Worm (Caenorhabditis elegans) whole organism, late embryonic: Measurements from ENCODE around the gene fbxa-158.
"Not testable (repeated sequence)": the region's sequence is repeated elsewhere in the genome, so short reads cannot be mapped to it uniquely, and the experiment has no call there.

Source experiments
- C38D4.7 ChIP-seq: fragments of 200-800 bp; sonication (Bioruptor generic); optimal IDR thresholded peaks from 2 replicates; lab custom pipeline; 2018; ENCODE audit warnings: mild to moderate bottlenecking, missing genetic modification characterization, moderate library complexity, missing compliant biosample characterization
- F13H6.1 ChIP-seq: sonication (generic microtip); optimal IDR thresholded peaks from 2 replicates; lab custom pipeline; 2016; ENCODE audit warnings: missing genetic modification characterization, missing compliant biosample characterization
- T23F11.4 ChIP-seq: fragments of 200-800 bp; sonication (Bioruptor generic); optimal IDR thresholded peaks from 2 replicates; lab custom pipeline; 2018; ENCODE audit warnings: mild to moderate bottlenecking, missing genetic modification characterization, missing compliant biosample characterization
- ama-1 ChIP-seq: fragments of 150-350 bp; optimal IDR thresholded peaks from 2 replicates; lab custom pipeline; 2014
- ceh-18 ChIP-seq: sonication (generic microtip); optimal IDR thresholded peaks from 2 replicates; lab custom pipeline; 2016; ENCODE audit warnings: missing genetic modification characterization, missing compliant biosample characterization
- ceh-19 ChIP-seq: fragments of 200-800 bp; sonication (Bioruptor generic); optimal IDR thresholded peaks from 2 replicates; lab custom pipeline; 2018; ENCODE audit warnings: mild to moderate bottlenecking, missing genetic modification characterization, missing compliant biosample characterization
- ceh-2 ChIP-seq: sonication (generic microtip); optimal IDR thresholded peaks from 2 replicates; lab custom pipeline; 2016; ENCODE audit warnings: missing genotype, missing genetic modification characterization, missing compliant biosample characterization
- ceh-24 ChIP-seq: sonication (generic microtip); optimal IDR thresholded peaks from 2 replicates; lab custom pipeline; 2016; ENCODE audit warnings: mild to moderate bottlenecking, missing genetic modification characterization, missing compliant biosample characterization
- ceh-30 ChIP-seq: fragments of 150-350 bp; optimal IDR thresholded peaks from 2 replicates; lab custom pipeline; 2014; ENCODE audit warnings: missing biosample characterization, missing genetic modification characterization
- ceh-34 ChIP-seq: sonication (generic microtip); optimal IDR thresholded peaks from 2 replicates; lab custom pipeline; 2016; ENCODE audit warnings: mild to moderate bottlenecking, missing genetic modification characterization, missing compliant biosample characterization
- ceh-48 ChIP-seq: sonication (generic microtip); optimal IDR thresholded peaks from 2 replicates; lab custom pipeline; 2016; ENCODE audit warnings: missing genetic modification characterization, inconsistent platforms, missing compliant biosample characterization
- che-1 ChIP-seq: sonication (generic microtip); optimal IDR thresholded peaks from 2 replicates; lab custom pipeline; 2016; ENCODE audit warnings: mild to moderate bottlenecking, missing genetic modification characterization, missing compliant biosample characterization
- dmd-4 ChIP-seq: sonication (generic microtip); optimal IDR thresholded peaks from 2 replicates; lab custom pipeline; 2016; ENCODE audit warnings: borderline replicate concordance, missing genetic modification characterization, missing compliant biosample characterization
- elt-2 ChIP-seq: sonication (generic microtip); optimal IDR thresholded peaks from 2 replicates; lab custom pipeline; 2016; ENCODE audit warnings: missing genetic modification reagents, missing genetic modification characterization, missing compliant biosample characterization
- gmeb-2 ChIP-seq: sonication (generic microtip); optimal IDR thresholded peaks from 2 replicates; lab custom pipeline; 2016; ENCODE audit warnings: missing genetic modification characterization, inconsistent platforms, missing compliant biosample characterization
- hlh-13 ChIP-seq: fragments of 200-800 bp; sonication (Bioruptor generic); optimal IDR thresholded peaks from 2 replicates; lab custom pipeline; 2018; ENCODE audit warnings: mild to moderate bottlenecking, missing genetic modification characterization, missing compliant biosample characterization
- hlh-30 ChIP-seq: sonication (generic microtip); optimal IDR thresholded peaks from 2 replicates; lab custom pipeline; 2017; ENCODE audit warnings: antibody characterized with exemption, missing genetic modification characterization, missing compliant biosample characterization; ENCODE audit not compliant: insufficient read depth
- hlh-6 ChIP-seq: sonication (generic microtip); optimal IDR thresholded peaks from 2 replicates; lab custom pipeline; 2016; ENCODE audit warnings: missing genotype, missing genetic modification characterization, missing compliant biosample characterization
- lim-6 ChIP-seq: sonication (generic microtip); optimal IDR thresholded peaks from 2 replicates; lab custom pipeline; 2016; ENCODE audit warnings: missing genetic modification characterization, missing compliant biosample characterization
- nfya-1 ChIP-seq: sonication (generic microtip); optimal IDR thresholded peaks from 2 replicates; lab custom pipeline; 2017; ENCODE audit warnings: missing genetic modification characterization, mild to moderate bottlenecking, missing compliant biosample characterization, antibody characterized with exemption, moderate library complexity
- nhr-11 ChIP-seq: fragments of 150-350 bp; optimal IDR thresholded peaks from 2 replicates; lab custom pipeline; 2014; ENCODE audit warnings: missing biosample characterization, missing genetic modification characterization
- odd-2 ChIP-seq: sonication (generic microtip); optimal IDR thresholded peaks from 2 replicates; lab custom pipeline; 2017; ENCODE audit warnings: antibody characterized with exemption, mild to moderate bottlenecking, missing genetic modification characterization, missing compliant biosample characterization
- pat-9 ChIP-seq: fragments of 200-800 bp; sonication (Bioruptor generic); optimal IDR thresholded peaks from 2 replicates; lab custom pipeline; 2018; ENCODE audit warnings: mild to moderate bottlenecking, missing genetic modification characterization, moderate library complexity, missing compliant biosample characterization
- pax-1 ChIP-seq: fragments of 150-350 bp; optimal IDR thresholded peaks from 2 replicates; lab custom pipeline; 2014; ENCODE audit warnings: missing biosample characterization, missing genetic modification characterization
- pha-2 ChIP-seq: sonication (generic microtip); optimal IDR thresholded peaks from 2 replicates; lab custom pipeline; 2017; ENCODE audit warnings: mild to moderate bottlenecking, missing genetic modification characterization, missing compliant biosample characterization
- pha-4 ChIP-seq: fragments of 150-350 bp; optimal IDR thresholded peaks from 2 replicates; lab custom pipeline; 2018; ENCODE audit warnings: missing biosample characterization, missing genetic modification reagents, missing genetic modification characterization
- pqm-1 ChIP-seq: sonication (generic microtip); optimal IDR thresholded peaks from 2 replicates; lab custom pipeline; 2016; ENCODE audit warnings: missing genetic modification characterization, missing compliant biosample characterization
- ref-2 ChIP-seq: sonication (generic microtip); optimal IDR thresholded peaks from 2 replicates; lab custom pipeline; 2016; ENCODE audit warnings: missing genetic modification characterization, missing compliant biosample characterization
- sox-4 ChIP-seq: sonication (generic microtip); optimal IDR thresholded peaks from 2 replicates; lab custom pipeline; 2017; ENCODE audit warnings: mild to moderate bottlenecking, missing genetic modification characterization, inconsistent platforms, missing compliant biosample characterization
- tbx-2 ChIP-seq: sonication (generic microtip); optimal IDR thresholded peaks from 2 replicates; lab custom pipeline; 2016; ENCODE audit warnings: missing genetic modification characterization, missing compliant biosample characterization
- tbx-7 ChIP-seq: sonication (generic microtip); optimal IDR thresholded peaks from 2 replicates; lab custom pipeline; 2016; ENCODE audit warnings: missing genotype, missing genetic modification characterization, missing compliant biosample characterization
- ttx-3 ChIP-seq: sonication (generic microtip); optimal IDR thresholded peaks from 2 replicates; lab custom pipeline; 2016; ENCODE audit warnings: missing genetic modification reagents, missing genetic modification characterization, missing compliant biosample characterization
- zip-5 ChIP-seq: sonication (generic microtip); optimal IDR thresholded peaks from 2 replicates; lab custom pipeline; 2016; ENCODE audit warnings: missing genetic modification characterization, missing compliant biosample characterization

The fbxa-158 gene

DNA sequence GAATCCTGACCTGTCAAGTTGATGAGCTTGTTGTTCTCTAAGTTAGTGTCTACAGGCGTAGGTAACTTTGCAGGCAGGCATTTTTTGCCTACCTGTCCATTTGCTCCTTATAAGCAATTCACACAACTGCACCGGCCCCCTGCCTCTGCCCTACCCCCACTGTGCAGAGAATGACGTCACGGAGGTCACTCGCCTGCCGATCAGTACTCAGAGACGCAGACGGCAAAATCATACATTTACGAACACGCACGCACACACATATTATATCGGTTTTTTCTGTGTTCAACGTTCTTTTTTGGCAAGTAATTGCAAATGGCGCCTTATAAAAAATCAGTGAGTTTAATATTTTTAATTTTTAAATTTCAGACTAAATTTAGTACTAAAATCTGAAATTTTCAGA lies 42.4 kb upstream of the fbxa-158 start, which contains the start of gene duxl-1:
duxl-1 (plus strand) TSS at position 184 of the 400 bp plus-strand sequence.
- TF ChIP-seq sox-4 (no peak), hlh-30 (tag; lab: Kevin White, UChicago) (peak; percentile 42), zip-5 (tag; lab: Kevin White, UChicago) (no peak), ceh-34 (no peak), ceh-30 (tag; lab: Kevin White, UChicago) (no peak), ceh-24 (no peak), hlh-13 (GFP tag; lab: Kevin White, UChicago) (no peak), che-1 (tag; lab: Kevin White, UChicago) (no peak), ceh-2 (tag; lab: Kevin White, UChicago) (no peak), dmd-4 (tag; lab: Kevin White, UChicago) (no peak), pax-1 (no peak), pha-4 (tag; lab: Kevin White, UChicago) (no peak), elt-2 (peak; percentile 40), ref-2 (tag; lab: Kevin White, UChicago) (peak; percentile 25), lim-6 (tag; lab: Kevin White, UChicago) (no peak), tbx-2 (peak; percentile 15), F13H6.1 (tag; lab: Kevin White, UChicago) (no peak), ttx-3 (no peak)

DNA sequence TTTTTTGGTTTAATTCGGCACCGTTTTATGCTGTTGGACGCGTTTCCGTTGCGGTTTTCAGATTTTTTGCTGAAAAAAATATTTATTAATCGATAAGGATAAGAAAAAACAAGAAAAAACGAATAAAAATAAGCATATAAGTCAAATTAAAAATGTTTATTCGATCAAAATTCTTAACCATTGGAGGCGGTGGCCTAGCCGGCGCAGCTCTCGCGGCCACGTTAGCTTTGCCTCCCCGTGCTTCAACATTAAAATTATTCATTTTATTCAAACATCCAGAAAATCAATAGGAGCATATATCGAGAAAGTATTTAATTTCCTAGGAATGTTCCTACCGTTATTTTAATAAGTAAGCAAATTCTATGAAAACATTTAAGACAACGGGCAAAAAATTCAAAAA lies 41.8 kb upstream of the fbxa-158 start, which contains the start of gene ZC204.14:
ZC204.14 (minus strand) TSS at position 69 of the 400 bp plus-strand sequence.
- TF ChIP-seq ceh-34 (no peak), dmd-4 (tag; lab: Kevin White, UChicago) (no peak), ceh-48 (tag; lab: Kevin White, UChicago) (no peak), pat-9 (tag; lab: Kevin White, UChicago) (no peak), ceh-19 (GFP tag; lab: Kevin White, UChicago) (no peak), zip-5 (tag; lab: Kevin White, UChicago) (no peak), tbx-7 (tag; lab: Kevin White, UChicago) (no peak)

- not testable (repeated sequence) for TF ChIP-seq ref-2, ceh-48, hlh-6 (tag; lab: Kevin White, UChicago)
These were observed 39.8 kb upstream of the fbxa-158 start, which contains the start of gene ZC204.13 for ce11 chrII:1660888-1661287. Gene ZC204.13, minus strand, starts transcription at chrII:1660988.

DNA sequence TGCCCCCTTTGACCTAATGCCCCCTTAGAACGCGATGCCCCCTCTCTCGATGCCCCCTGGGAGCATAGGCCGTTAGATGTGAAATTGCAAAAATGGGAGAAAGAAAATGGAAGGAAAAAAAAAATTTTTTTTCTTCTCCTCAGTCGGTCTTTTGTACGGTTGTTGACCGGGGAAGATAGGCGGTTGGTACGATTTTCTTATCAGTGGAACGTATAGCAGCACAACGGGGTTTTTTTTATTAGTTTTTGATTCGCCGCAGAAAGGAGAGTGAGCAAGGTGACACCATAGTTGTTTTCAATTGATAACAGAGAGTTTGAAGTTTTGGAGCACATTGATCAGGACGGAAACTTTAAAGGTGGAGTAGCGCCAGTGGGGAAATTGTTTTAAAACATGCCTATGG lies 38.6 kb upstream of the fbxa-158 start:
- TF ChIP-seq elt-2 = peak; percentile 16

- TF ChIP-seq tbx-2 (no peak), tbx-7 (tag; lab: Kevin White, UChicago) (no peak), pat-9 (tag; lab: Kevin White, UChicago) (no peak), pqm-1 (tag; lab: Kevin White, UChicago) (no peak), elt-2 (no peak), ceh-18 (tag; lab: Kevin White, UChicago) (no peak), odd-2 (no peak), gmeb-2 (tag; lab: Kevin White, UChicago) (no peak), ceh-30 (tag; lab: Kevin White, UChicago) (no peak)
These were observed 36.1 kb upstream of the fbxa-158 start, which contains the start of gene ZC204.12 for ce11 chrII:1657202-1657601. Gene ZC204.12, minus strand, starts transcription at chrII:1657302.

ce11 chrII:1654917-1655316 lies 33.8 kb upstream of the fbxa-158 start, which contains the start of gene btb-12:
Gene btb-12, plus strand, starts transcription at chrII:1655217.
- TF ChIP-seq tbx-7 (tag; lab: Kevin White, UChicago) = no peak
- TF ChIP-seq nfya-1 = no peak
- no peak for TF ChIP-seq ama-1
- TF ChIP-seq C38D4.7 (GFP tag; lab: Kevin White, UChicago) = no peak
- TF ChIP-seq T23F11.4 = no peak
- no peak for TF ChIP-seq che-1 (tag; lab: Kevin White, UChicago)
- TF ChIP-seq pha-2 (tag; lab: Kevin White, UChicago) = no peak
- no peak for TF ChIP-seq ceh-18 (tag; lab: Kevin White, UChicago)
- TF ChIP-seq nhr-11 (tag; lab: Kevin White, UChicago) = no peak
